Fruit fly (Drosophila melanogaster) whole organism, embryonic: ENCODE data around the gene Cad96Cb.

ENCODE experiments used
- BtbVII ChIP-seq: fragments of 200-800 bp; sonication (Bioruptor generic); optimal IDR thresholded peaks from 3 replicates; lab custom pipeline; 2017; ENCODE audit warnings: missing biosample characterization, mild to moderate bottlenecking, missing genetic modification characterization
- Bteb2 ChIP-seq: fragments of 200-800 bp; sonication (Bioruptor generic); optimal IDR thresholded peaks from 2 replicates; lab custom pipeline; 2016; ENCODE audit warnings: missing biosample characterization, missing genetic modification characterization
- C15 ChIP-seq: fragments of 200-800 bp; sonication (Bioruptor generic); IDR thresholded peaks from 3 replicates; pipeline ENCODE4 v1.3.6; 2022; ENCODE audit warnings: missing biosample characterization, missing genetic modification characterization
- CG10267 ChIP-seq: fragments of 200-800 bp; sonication (Bioruptor generic); optimal IDR thresholded peaks from 2 replicates; lab custom pipeline; 2018; ENCODE audit warnings: missing biosample characterization, mild to moderate bottlenecking, missing genetic modification characterization, moderate library complexity
- CG10654 ChIP-seq: fragments of 200-800 bp; sonication (Bioruptor generic); optimal IDR thresholded peaks from 2 replicates; lab custom pipeline; 2016; ENCODE audit warnings: missing biosample characterization, missing genetic modification characterization
- CG11398 ChIP-seq: fragments of 200-800 bp; sonication (Bioruptor generic); optimal IDR thresholded peaks from 2 replicates; lab custom pipeline; 2016; ENCODE audit warnings: missing biosample characterization, missing genetic modification characterization
- CG11695 ChIP-seq: fragments of 200-800 bp; sonication (Bioruptor generic); IDR thresholded peaks from 3 replicates; pipeline ENCODE4 v1.3.6; 2022; ENCODE audit warnings: missing biosample characterization, missing genetic modification characterization
- CG13424 ChIP-seq: fragments of 200-800 bp; sonication (Bioruptor generic); optimal IDR thresholded peaks from 2 replicates; lab custom pipeline; 2019; ENCODE audit warnings: missing biosample characterization, mild to moderate bottlenecking, missing genetic modification characterization, moderate library complexity
- CG14441 ChIP-seq: fragments of 200-800 bp; sonication (Bioruptor generic); IDR thresholded peaks from 2 replicates; pipeline ENCODE4 v1.3.6; 2022; ENCODE audit warnings: missing biosample characterization, missing genetic modification characterization
- CG15514 ChIP-seq: fragments of 200-800 bp; sonication (Bioruptor generic); optimal IDR thresholded peaks from 3 replicates; lab custom pipeline; 2017; ENCODE audit warnings: missing biosample characterization, missing genetic modification characterization, mild to moderate bottlenecking, moderate library complexity, missing genetic modification reagents
- CG1602 ChIP-seq: fragments of 200-800 bp; sonication (Bioruptor generic); optimal IDR thresholded peaks from 3 replicates; lab custom pipeline; 2016; ENCODE audit warnings: missing biosample characterization, missing genetic modification characterization
- CG16863 ChIP-seq: fragments of 200-800 bp; sonication (Bioruptor generic); optimal IDR thresholded peaks from 3 replicates; lab custom pipeline; 2016; ENCODE audit warnings: missing biosample characterization, missing genetic modification characterization
- CG17612 ChIP-seq: fragments of 200-800 bp; sonication (Bioruptor generic); IDR thresholded peaks from 2 replicates; pipeline ENCODE4 v1.3.6; 2022; ENCODE audit warnings: missing biosample characterization, missing genetic modification characterization
- CG18764 ChIP-seq: fragments of 200-800 bp; sonication (Bioruptor generic); optimal IDR thresholded peaks from 3 replicates; lab custom pipeline; 2016; ENCODE audit warnings: missing biosample characterization, missing genetic modification characterization
- CG30403 ChIP-seq: fragments of 200-800 bp; sonication (Bioruptor generic); optimal IDR thresholded peaks from 3 replicates; lab custom pipeline; 2016; ENCODE audit warnings: missing biosample characterization, missing genetic modification characterization
- CG32767 ChIP-seq: fragments of 200-800 bp; sonication (Bioruptor generic); IDR thresholded peaks from 2 replicates; pipeline ENCODE4 v1.3.6; 2022; ENCODE audit warnings: missing biosample characterization, missing genetic modification characterization
- CG4404 ChIP-seq: fragments of 200-800 bp; sonication (Bioruptor generic); IDR thresholded peaks from 2 replicates; pipeline ENCODE4 v1.3.6; 2022; ENCODE audit warnings: missing biosample characterization, missing genetic modification characterization
- CG4854 ChIP-seq: fragments of 200-800 bp; sonication (Bioruptor generic); optimal IDR thresholded peaks from 2 replicates; lab custom pipeline; 2016; ENCODE audit warnings: missing biosample characterization, missing genetic modification characterization, inconsistent platforms
- CG5180 ChIP-seq: fragments of 200-800 bp; sonication (Bioruptor generic); optimal IDR thresholded peaks from 3 replicates; lab custom pipeline; 2017; ENCODE audit warnings: missing biosample characterization, missing genetic modification characterization, mild to moderate bottlenecking, moderate library complexity, missing genetic modification reagents
- CG5953 ChIP-seq: fragments of 200-800 bp; sonication (Bioruptor generic); IDR thresholded peaks from 2 replicates; pipeline ENCODE4 v1.3.6; 2022; ENCODE audit warnings: missing biosample characterization, missing genetic modification characterization
- CG7963 ChIP-seq: fragments of 200-800 bp; sonication (Bioruptor generic); IDR thresholded peaks from 3 replicates; pipeline ENCODE4 v1.3.6; 2022; ENCODE audit warnings: missing biosample characterization, missing genetic modification characterization; ENCODE audit not compliant: partially characterized antibody
- CG8290 ChIP-seq, 3 experiments: fragments of 200-800 bp; sonication (Bioruptor generic); optimal IDR thresholded peaks; 2 replicates each; lab custom pipeline; 2016 to 2019; ENCODE audit warnings: missing biosample characterization in 3 of 3, missing genetic modification characterization in 3 of 3, mild to moderate bottlenecking in 2 of 3, moderate library complexity in 1 of 3
- CG8388 ChIP-seq: fragments of 200-800 bp; sonication (Bioruptor generic); optimal IDR thresholded peaks from 2 replicates; lab custom pipeline; 2019; ENCODE audit warnings: missing biosample characterization, mild to moderate bottlenecking, missing genetic modification characterization, moderate library complexity
- CG9215 ChIP-seq: fragments of 200-800 bp; sonication (Bioruptor generic); IDR thresholded peaks from 2 replicates; pipeline ENCODE4 v1.3.6; 2022; ENCODE audit warnings: missing biosample characterization, missing genetic modification characterization
- CG9727 ChIP-seq: fragments of 200-800 bp; sonication (Bioruptor generic); optimal IDR thresholded peaks from 3 replicates; lab custom pipeline; 2017; ENCODE audit warnings: missing biosample characterization, mild to moderate bottlenecking, missing genetic modification characterization
- CG9876 ChIP-seq: fragments of 200-800 bp; sonication (Bioruptor generic); optimal IDR thresholded peaks from 2 replicates; lab custom pipeline; 2016; ENCODE audit warnings: missing biosample characterization, missing genetic modification characterization
- Dbx ChIP-seq: fragments of 200-800 bp; sonication (Bioruptor generic); IDR thresholded peaks from 3 replicates; pipeline ENCODE4 v1.3.6; 2022; ENCODE audit warnings: missing biosample characterization, missing genetic modification characterization
- Fer3 ChIP-seq: fragments of 200-800 bp; sonication (Bioruptor generic); optimal IDR thresholded peaks from 2 replicates; lab custom pipeline; 2018; ENCODE audit warnings: missing biosample characterization, mild to moderate bottlenecking, missing genetic modification characterization, moderate library complexity
- Mes4 ChIP-seq: fragments of 200-800 bp; sonication (Bioruptor generic); optimal IDR thresholded peaks from 2 replicates; lab custom pipeline; 2016; ENCODE audit warnings: missing biosample characterization, missing genetic modification characterization
- Oli ChIP-seq: fragments of 200-800 bp; sonication (Bioruptor generic); optimal IDR thresholded peaks from 2 replicates; lab custom pipeline; 2018; ENCODE audit warnings: missing biosample characterization, mild to moderate bottlenecking, missing genetic modification characterization, moderate library complexity
- Stat92E ChIP-seq, 3 experiments: fragments of >200 bp in 2 of 3; fragments of 200-800 bp in 1 of 3; sonication (Bioruptor generic) in 1 of 3; optimal IDR thresholded peaks; 2 replicates each; lab custom pipeline; 2017 to 2019; ENCODE audit warnings: missing biosample characterization in 3 of 3, missing genetic modification characterization in 3 of 3, mild to moderate bottlenecking in 1 of 3, moderate library complexity in 1 of 3
- az2 ChIP-seq: fragments of 200-800 bp; sonication (Bioruptor generic); optimal IDR thresholded peaks from 3 replicates; lab custom pipeline; 2016; ENCODE audit warnings: missing biosample characterization, missing genetic modification characterization
- dati ChIP-seq: fragments of 200-800 bp; sonication (Bioruptor generic); IDR thresholded peaks from 2 replicates; pipeline ENCODE4 v1.3.6; 2022; ENCODE audit warnings: missing biosample characterization, missing genetic modification characterization
- ewg ChIP-seq: fragments of 200-800 bp; sonication (Bioruptor generic); optimal IDR thresholded peaks from 3 replicates; lab custom pipeline; 2017; ENCODE audit warnings: mild to moderate bottlenecking, missing biosample characterization, missing genetic modification reagents, missing genetic modification characterization
- fd3F ChIP-seq: fragments of 200-800 bp; sonication (Bioruptor generic); optimal IDR thresholded peaks from 2 replicates; lab custom pipeline; 2018; ENCODE audit warnings: missing biosample characterization, mild to moderate bottlenecking, missing genetic modification characterization, moderate library complexity
- gcm ChIP-seq: fragments of 200-800 bp; sonication (Bioruptor generic); optimal IDR thresholded peaks from 2 replicates; lab custom pipeline; 2019; ENCODE audit warnings: missing biosample characterization, mild to moderate bottlenecking, missing genetic modification characterization, moderate library complexity
- grau ChIP-seq: fragments of 200-800 bp; optimal IDR thresholded peaks from 3 replicates; lab custom pipeline; 2019; ENCODE audit warnings: missing biosample characterization, mild to moderate bottlenecking, missing genetic modification characterization, moderate library complexity
- ham ChIP-seq: fragments of 200-800 bp; sonication (Bioruptor generic); IDR thresholded peaks from 2 replicates; pipeline ENCODE4 v1.3.6; 2022; ENCODE audit warnings: missing biosample characterization, missing genetic modification characterization
- her ChIP-seq: fragments of 200-800 bp; sonication (Bioruptor generic); optimal IDR thresholded peaks from 2 replicates; lab custom pipeline; 2016; ENCODE audit warnings: missing biosample characterization, missing genetic modification characterization
- hth ChIP-seq: fragments of >200 bp; optimal IDR thresholded peaks from 2 replicates; lab custom pipeline; 2017; ENCODE audit warnings: inconsistent platforms
- jigr1 ChIP-seq: fragments of 200-800 bp; sonication (Bioruptor generic); IDR thresholded peaks from 3 replicates; pipeline ENCODE4 v1.3.6; 2022; ENCODE audit warnings: missing biosample characterization, missing genetic modification characterization
- lbe ChIP-seq: fragments of 200-800 bp; sonication (Bioruptor generic); optimal IDR thresholded peaks from 2 replicates; lab custom pipeline; 2016; ENCODE audit warnings: missing biosample characterization, mild to moderate bottlenecking, missing genetic modification characterization
- mirr ChIP-seq: fragments of 200-800 bp; sonication (Bioruptor generic); optimal IDR thresholded peaks from 3 replicates; lab custom pipeline; 2018; ENCODE audit warnings: missing biosample characterization, mild to moderate bottlenecking, missing genetic modification characterization
- onecut ChIP-seq: fragments of 200-800 bp; sonication (Bioruptor generic); IDR thresholded peaks from 2 replicates; pipeline ENCODE4 v1.3.6; 2022; ENCODE audit warnings: missing biosample characterization, missing genetic modification characterization
- phol ChIP-seq: fragments of 200-800 bp; sonication (Bioruptor generic); optimal IDR thresholded peaks from 3 replicates; lab custom pipeline; 2018; ENCODE audit warnings: missing biosample characterization, mild to moderate bottlenecking, missing genetic modification characterization, moderate library complexity
- sens-2 ChIP-seq: fragments of 200-800 bp; sonication (Bioruptor generic); IDR thresholded peaks from 2 replicates; pipeline ENCODE4 v1.3.6; 2022; ENCODE audit warnings: missing biosample characterization, missing genetic modification characterization
- seq ChIP-seq: fragments of 200-800 bp; sonication (Bioruptor generic); IDR thresholded peaks from 2 replicates; pipeline ENCODE4 v1.3.6; 2022; ENCODE audit warnings: missing biosample characterization, missing genetic modification characterization
- tx ChIP-seq: fragments of 200-800 bp; sonication (Bioruptor generic); optimal IDR thresholded peaks from 2 replicates; lab custom pipeline; 2016; ENCODE audit warnings: missing biosample characterization, missing genetic modification characterization
- usp ChIP-seq: fragments of >200 bp; optimal IDR thresholded peaks from 2 replicates; lab custom pipeline; 2017; ENCODE audit warnings: missing biosample characterization, missing genetic modification characterization

The Cad96Cb gene

DNA sequence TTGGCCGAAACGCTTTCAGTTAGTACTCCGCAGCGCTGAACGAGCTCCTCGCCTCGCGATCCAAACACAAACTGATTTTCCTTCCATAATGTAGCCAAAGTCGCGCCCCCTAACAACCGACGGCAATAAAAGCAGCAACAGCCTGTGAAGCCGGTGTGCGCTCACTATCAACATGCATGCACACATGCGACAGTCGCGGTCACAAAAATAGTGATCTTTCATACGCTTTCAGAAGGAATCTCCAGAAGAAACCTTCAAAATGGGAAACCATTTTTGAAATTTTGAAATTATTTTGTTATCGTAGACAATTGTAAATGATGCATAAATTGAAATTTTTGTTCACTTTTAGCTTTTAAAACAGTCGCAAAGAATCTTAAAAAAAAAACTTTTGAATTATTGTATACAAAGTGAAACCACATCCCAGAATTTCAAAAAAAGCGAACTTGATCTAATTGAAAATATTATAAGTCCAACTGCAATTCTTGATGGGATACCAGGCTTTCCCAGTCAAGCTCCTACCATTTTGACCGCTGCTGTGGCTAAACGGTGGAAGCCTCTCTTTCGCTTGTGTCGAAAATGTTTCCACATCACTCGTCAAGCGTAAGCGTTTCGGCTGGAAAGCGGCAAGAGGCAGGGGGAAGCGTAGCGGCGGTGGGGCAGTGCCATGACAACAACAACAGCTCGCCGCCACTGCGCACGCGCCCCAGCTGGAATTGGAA lies at the start of gene Cad96Cb (continued):
- TF ChIP-seq lbe (GFP tag; lab: Kevin White, UChicago) (no peak), CG4854 (GFP tag; lab: Kevin White, UChicago) (peak; percentile 69), CG18764 (GFP tag; lab: Kevin White, UChicago) (peak; percentile 76), CG16863 (GFP tag; lab: Kevin White, UChicago) (peak; percentile 82), CG9876 (GFP tag; lab: Kevin White, UChicago) (peak; percentile 27), onecut (GFP tag; lab: Robert Waterston, UW) (peak; percentile 75), fd3F (GFP tag; lab: Kevin White, UChicago) (peak; percentile 24), CG5953 (GFP tag; lab: Robert Waterston, UW) (no peak), ewg (peak; percentile 75), Dbx (GFP tag; lab: Robert Waterston, UW) (no peak), mirr (GFP tag; lab: Kevin White, UChicago) (no peak), CG4404 (GFP tag; lab: Robert Waterston, UW) (peak; percentile 49), hth (lab: Kevin White, UChicago) (no peak), Fer3 (peak; percentile 53), Stat92E (GFP tag; optimal IDR thresholded peaks at IDR 0.05; lab: Kevin White, UChicago) (peak in 1 of 3 experiments; percentile 27), dati (GFP tag; lab: Robert Waterston, UW) (no peak), CG1602 (GFP tag; lab: Kevin White, UChicago) (peak; percentile 73), CG10267 (tag; lab: Kevin White, UChicago) (peak; percentile 84), CG7963 (0 out of 3 replicates have a peak, but pooled peaks have one; percentile 34), CG11695 (GFP tag; lab: Robert Waterston, UW) (peak; percentile 79), CG11398 (GFP tag; lab: Kevin White, UChicago) (peak; percentile 69), CG30403 (GFP tag; lab: Kevin White, UChicago) (peak; percentile 92), CG9215 (GFP tag; lab: Robert Waterston, UW) (peak; percentile 40; the same call in 1 of the 2 replicates), sens-2 (no peak), C15 (no peak; the same call in 2 of the 3 replicates), CG14441 (GFP tag; lab: Robert Waterston, UW) (0 out of 2 replicates have a peak, but pooled peaks have one; percentile 11), CG32767 (GFP tag; lab: Robert Waterston, UW) (peak; percentile 77), gcm (peak; percentile 86), CG8388 (GFP tag; lab: Kevin White, UChicago) (peak; percentile 85), CG5180 (GFP tag; lab: Kevin White, UChicago) (peak; percentile 79), tx (GFP tag; lab: Kevin White, UChicago) (peak; percentile 75), ham (GFP tag; lab: Robert Waterston, UW) (no peak), Oli (tag; lab: Kevin White, UChicago) (peak; percentile 90), BtbVII (GFP tag; lab: Kevin White, UChicago) (peak; percentile 63), seq (peak; percentile 60), CG17612 (no peak), her (GFP tag; lab: Kevin White, UChicago) (peak; percentile 37), CG10654 (GFP tag; lab: Kevin White, UChicago) (peak; percentile 67), CG9727 (GFP tag; lab: Kevin White, UChicago) (peak; percentile 92), Bteb2 (GFP tag; lab: Kevin White, UChicago) (peak; percentile 78), CG8290 (GFP tag; optimal IDR thresholded peaks at IDR 0.05; lab: Kevin White, UChicago) (no peak), CG8290 (tag; optimal IDR thresholded peaks at IDR 0.05; lab: Kevin White, UChicago) (peak in 1 of 2 experiments; percentile 3), grau (tag; lab: Kevin White, UChicago) (peak; percentile 81), usp (no peak), Mes4 (GFP tag; lab: Kevin White, UChicago) (peak; percentile 85), az2 (GFP tag; lab: Kevin White, UChicago) (peak; percentile 85), CG15514 (GFP tag; lab: Kevin White, UChicago) (peak; percentile 7), CG13424 (tag; lab: Kevin White, UChicago) (peak; percentile 86), jigr1 (GFP tag; lab: Robert Waterston, UW) (0 out of 3 replicates have a peak, but pooled peaks have one; percentile 15), phol (tag; lab: Kevin White, UChicago) (peak; percentile 93)
